Worm (Caenorhabditis elegans): ENCODE data around the gene F55G1.15.

DNA sequence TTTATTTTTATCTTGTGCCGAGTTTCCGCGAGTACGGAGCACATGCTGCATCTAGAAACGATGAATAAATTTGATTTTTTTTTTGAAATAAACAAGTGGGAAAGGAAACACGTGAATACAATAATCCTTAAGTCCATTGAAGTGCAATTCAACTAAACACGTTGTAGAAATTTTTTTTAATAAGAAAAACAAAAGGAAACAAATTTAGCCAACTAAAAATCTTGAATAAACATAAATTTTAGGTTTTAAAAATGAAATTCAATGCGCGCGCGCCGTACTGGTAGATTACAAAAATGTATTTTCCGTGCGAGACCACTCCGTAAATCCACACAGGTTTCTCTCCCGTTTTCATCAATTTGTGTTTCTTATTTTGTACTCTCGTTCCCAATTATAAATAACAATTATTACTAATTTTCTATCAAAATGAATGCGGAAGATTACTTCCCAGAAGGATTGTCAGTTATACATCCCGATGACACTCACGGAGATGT, 28.0 kb downstream of the F55G1.15 start, which contains the start of the genes plk-3 and F55G1.6:
- TF ChIP-seq ztf-23 (GFP tag; IDR thresholded peaks at IDR 0.05): no peak
- TF ChIP-seq ref-1 (GFP tag; conservative IDR thresholded peaks at IDR 0.05): no peak
- no peak for TF ChIP-seq klf-2 (GFP tag; conservative IDR thresholded peaks at IDR 0.05)
- TF ChIP-seq cog-1 (tag; optimal IDR thresholded peaks at IDR 0.05): no peak
